Fruit fly (Drosophila melanogaster): Measurements from ENCODE around the gene Ndc80.

dm6 chrX:13641891-13642617 lies 30.2 kb upstream of the Ndc80 start:
- TF ChIP-seq h (optimal IDR thresholded peaks at IDR 0.05): no peak
- no peak for TF ChIP-seq psq (optimal IDR thresholded peaks at IDR 0.05)
- TF ChIP-seq ttk (optimal IDR thresholded peaks at IDR 0.05): no peak

All from Kc167 (cell line).